Worm (Caenorhabditis elegans) whole organism, midembryonic: ENCODE results near the gene srd-54.

Experiments
- T22C8.4 ChIP-seq: fragments of 200-800 bp; sonication (Bioruptor generic); IDR thresholded peaks from 2 replicates; pipeline ENCODE4 v1.3.6; 2022; ENCODE audit warnings: missing genetic modification characterization, missing compliant biosample characterization
- cog-1 ChIP-seq: sonication (generic microtip); optimal IDR thresholded peaks from 2 replicates; lab custom pipeline; 2016; ENCODE audit warnings: missing genetic modification characterization, missing compliant biosample characterization
- flt-1 ChIP-seq: fragments of 200-800 bp; sonication (Bioruptor generic); IDR thresholded peaks from 2 replicates; pipeline ENCODE4 v1.3.6; 2022; ENCODE audit warnings: missing genetic modification characterization, missing compliant biosample characterization
- klf-2 ChIP-seq: fragments of 200-800 bp; sonication (Bioruptor generic); conservative IDR thresholded peaks from 2 replicates; pipeline ENCODE4 v1.3.6; 2022; ENCODE audit warnings: missing genetic modification reagents, missing genetic modification characterization, missing compliant biosample characterization
- med-1 ChIP-seq: sonication (generic microtip); optimal IDR thresholded peaks from 2 replicates; lab custom pipeline; 2017; ENCODE audit warnings: missing genetic modification characterization, mild to moderate bottlenecking, missing compliant biosample characterization, antibody characterized with exemption, missing genetic modification reagents; ENCODE audit not compliant: insufficient read depth
- ref-1 ChIP-seq: fragments of 200-800 bp; sonication (Bioruptor generic); conservative IDR thresholded peaks from 2 replicates; pipeline ENCODE4 v1.3.6; 2022; ENCODE audit warnings: missing genetic modification reagents, missing genetic modification characterization, missing compliant biosample characterization
- tab-1 ChIP-seq: fragments of 200-800 bp; sonication (Bioruptor generic); IDR thresholded peaks from 2 replicates; pipeline ENCODE4 v1.3.6; 2022; ENCODE audit warnings: missing genetic modification characterization, missing compliant biosample characterization
- ztf-23 ChIP-seq: fragments of 200-800 bp; sonication (Bioruptor generic); IDR thresholded peaks from 2 replicates; pipeline ENCODE4 v1.3.6; 2022; ENCODE audit warnings: missing genetic modification reagents, missing genetic modification characterization, missing compliant biosample characterization
- ztf-29 ChIP-seq: fragments of 200-800 bp; sonication (Bioruptor generic); IDR thresholded peaks from 2 replicates; pipeline ENCODE4 v1.3.6; 2022; ENCODE audit warnings: missing genetic modification reagents, missing genetic modification characterization, missing compliant biosample characterization

srd-54 gene

ce11 chrII:7397273-7397840 is 35.1 kb upstream of the srd-54 start:
- TF ChIP-seq cog-1 (tag; lab: Kevin White, UChicago) (no peak), ztf-23 (GFP tag; lab: Robert Waterston, UW) (no peak), klf-2 (no peak), flt-1 (no peak), ztf-29 (GFP tag; lab: Robert Waterston, UW) (no peak), tab-1 (GFP tag; lab: Robert Waterston, UW) (no peak), med-1 (GFP tag; lab: Kevin White, UChicago) (no peak), ref-1 (no peak), T22C8.4 (GFP tag; lab: Robert Waterston, UW) (no peak)

ce11 chrII:7398712-7399111 is 33.7 kb upstream of the srd-54 start, which contains the start of gene C07D10.1:
C07D10.1 (plus strand) TSS chrII:7399012.
- no peak for TF ChIP-seq med-1 (GFP tag; lab: Kevin White, UChicago)
- no peak for TF ChIP-seq klf-2
- TF ChIP-seq ztf-29 (GFP tag; lab: Robert Waterston, UW) = no peak
- TF ChIP-seq tab-1 (GFP tag; lab: Robert Waterston, UW) = no peak

ce11 chrII:7402625-7403024 is 29.8 kb upstream of the srd-54 start, which contains the start of gene nas-7:
nas-7 (minus strand) TSS chrII:7402725.
- TF ChIP-seq klf-2 (no peak), ztf-23 (GFP tag; lab: Robert Waterston, UW) (no peak)

- no peak for TF ChIP-seq ztf-23 (GFP tag; lab: Robert Waterston, UW)
- TF ChIP-seq T22C8.4 (GFP tag; lab: Robert Waterston, UW) = no peak
- no peak for TF ChIP-seq flt-1
- TF ChIP-seq cog-1 (tag; lab: Kevin White, UChicago) = no peak
- TF ChIP-seq med-1 (GFP tag; lab: Kevin White, UChicago) = no peak
- no peak for TF ChIP-seq ztf-29 (GFP tag; lab: Robert Waterston, UW)
- no peak for TF ChIP-seq tab-1 (GFP tag; lab: Robert Waterston, UW)
- TF ChIP-seq ref-1 = no peak
- no peak for TF ChIP-seq klf-2
Observed at ce11 chrII:7404001-7404400, 28.4 kb upstream of the srd-54 start.

ce11 chrII:7405262-7405661 is 27.2 kb upstream of the srd-54 start:
- TF ChIP-seq klf-2 (no peak), ztf-29 (GFP tag; lab: Robert Waterston, UW) (no peak), T22C8.4 (GFP tag; lab: Robert Waterston, UW) (no peak), med-1 (GFP tag; lab: Kevin White, UChicago) (no peak), ref-1 (no peak), flt-1 (no peak), ztf-23 (GFP tag; lab: Robert Waterston, UW) (no peak), cog-1 (tag; lab: Kevin White, UChicago) (no peak), tab-1 (GFP tag; lab: Robert Waterston, UW) (no peak)

- TF ChIP-seq klf-2 = no peak
- no peak for TF ChIP-seq tab-1 (GFP tag; lab: Robert Waterston, UW)
- TF ChIP-seq ref-1 = no peak
- TF ChIP-seq ztf-23 (GFP tag; lab: Robert Waterston, UW) = no peak
- TF ChIP-seq cog-1 (tag; lab: Kevin White, UChicago) = no peak
- no peak for TF ChIP-seq T22C8.4 (GFP tag; lab: Robert Waterston, UW)
Observed at ce11 chrII:7406438-7406837, 26.0 kb upstream of the srd-54 start.

- TF ChIP-seq cog-1 (tag; lab: Kevin White, UChicago) = no peak
- TF ChIP-seq klf-2 = no peak
- no peak for TF ChIP-seq med-1 (GFP tag; lab: Kevin White, UChicago)
- no peak for TF ChIP-seq ref-1
- no peak for TF ChIP-seq flt-1
- no peak for TF ChIP-seq ztf-23 (GFP tag; lab: Robert Waterston, UW)
- TF ChIP-seq ztf-29 (GFP tag; lab: Robert Waterston, UW) = no peak
- no peak for TF ChIP-seq tab-1 (GFP tag; lab: Robert Waterston, UW)
- TF ChIP-seq T22C8.4 (GFP tag; lab: Robert Waterston, UW) = no peak
Observed at ce11 chrII:7408192-7408591, 24.2 kb upstream of the srd-54 start, which contains the start of gene srd-55. srd-55 (plus strand) TSS chrII:7408492.

ce11 chrII:7411930-7412329 is 20.5 kb upstream of the srd-54 start, which contains the start of gene K02A2.5:
K02A2.5 (minus strand) TSS chrII:7412030.
- TF ChIP-seq tab-1 (GFP tag; lab: Robert Waterston, UW) (no peak), med-1 (GFP tag; lab: Kevin White, UChicago) (no peak), klf-2 (no peak), T22C8.4 (GFP tag; lab: Robert Waterston, UW) (no peak), ref-1 (no peak), flt-1 (no peak), cog-1 (tag; lab: Kevin White, UChicago) (no peak), ztf-29 (GFP tag; lab: Robert Waterston, UW) (no peak)

- TF ChIP-seq flt-1 (no peak), ref-1 (no peak), T22C8.4 (GFP tag; lab: Robert Waterston, UW) (no peak), cog-1 (tag; lab: Kevin White, UChicago) (no peak), klf-2 (no peak), ztf-29 (GFP tag; lab: Robert Waterston, UW) (no peak), med-1 (GFP tag; lab: Kevin White, UChicago) (no peak), ztf-23 (GFP tag; lab: Robert Waterston, UW) (no peak), tab-1 (GFP tag; lab: Robert Waterston, UW) (no peak)
Observed at ce11 chrII:7413275-7413674, 19.2 kb upstream of the srd-54 start.

- TF ChIP-seq ztf-29 (GFP tag; lab: Robert Waterston, UW) = no peak
- no peak for TF ChIP-seq klf-2
- no peak for TF ChIP-seq cog-1 (tag; lab: Kevin White, UChicago)
Observed at ce11 chrII:7413764-7414163, 18.7 kb upstream of the srd-54 start.
